Fruit fly (Drosophila melanogaster) whole organism, pupa: ENCODE data around the gene Kat60.
A peak's percentile ranks its signal among the peaks of the same experiment; 100 is the strongest.

Experiments
- CG10348 ChIP-seq: fragments of 200-800 bp; sonication (Bioruptor generic); IDR thresholded peaks from 2 replicates; pipeline ENCODE4 v1.3.6; 2022; ENCODE audit warnings: missing biosample characterization, missing genetic modification characterization
- CG12605 ChIP-seq: fragments of 200-800 bp; sonication (Bioruptor generic); IDR thresholded peaks from 2 replicates; pipeline ENCODE4 v1.3.6; 2022; ENCODE audit warnings: missing biosample characterization, missing genetic modification characterization
- CG13204 ChIP-seq: fragments of 200-800 bp; sonication (Bioruptor generic); optimal IDR thresholded peaks from 2 replicates; lab custom pipeline; 2018; ENCODE audit warnings: missing biosample characterization, mild to moderate bottlenecking, missing genetic modification characterization, moderate library complexity
- CG14655 ChIP-seq: fragments of 200-800 bp; sonication (Bioruptor generic); optimal IDR thresholded peaks from 3 replicates; lab custom pipeline; 2017; ENCODE audit warnings: mild to moderate bottlenecking, missing biosample characterization, missing genetic modification reagents, missing genetic modification characterization
- CG15710 ChIP-seq: fragments of 200-800 bp; sonication (Bioruptor generic); optimal IDR thresholded peaks from 2 replicates; lab custom pipeline; 2018; ENCODE audit warnings: missing biosample characterization, mild to moderate bottlenecking, missing genetic modification characterization, moderate library complexity
- CG17806 ChIP-seq: fragments of 200-800 bp; sonication (Bioruptor generic); optimal IDR thresholded peaks from 2 replicates; lab custom pipeline; 2018; ENCODE audit warnings: missing biosample characterization, mild to moderate bottlenecking, missing genetic modification characterization, moderate library complexity
- CG32121 ChIP-seq: fragments of 200-800 bp; sonication (Bioruptor generic); IDR thresholded peaks from 2 replicates; pipeline ENCODE4 v1.3.6; 2022; ENCODE audit warnings: missing biosample characterization, missing genetic modification characterization
- CG34367 ChIP-seq: fragments of 200-800 bp; sonication (Bioruptor generic); optimal IDR thresholded peaks from 2 replicates; lab custom pipeline; 2018; ENCODE audit warnings: missing biosample characterization, mild to moderate bottlenecking, missing genetic modification characterization
- CG4496 ChIP-seq: fragments of 200-800 bp; sonication (Bioruptor generic); IDR thresholded peaks from 3 replicates; pipeline ENCODE4 v1.3.6; 2022; ENCODE audit warnings: missing biosample characterization, missing genetic modification characterization
- CG8159 ChIP-seq: fragments of 200-800 bp; sonication (Bioruptor generic); optimal IDR thresholded peaks from 3 replicates; lab custom pipeline; 2018; ENCODE audit warnings: missing biosample characterization, mild to moderate bottlenecking, missing genetic modification characterization, moderate library complexity
- CG8301 ChIP-seq: fragments of 200-800 bp; sonication (Bioruptor generic); optimal IDR thresholded peaks from 2 replicates; lab custom pipeline; 2018; ENCODE audit warnings: missing biosample characterization, mild to moderate bottlenecking, missing genetic modification characterization
- CG9948 ChIP-seq: fragments of 200-800 bp; sonication (Bioruptor generic); optimal IDR thresholded peaks from 2 replicates; lab custom pipeline; 2018; ENCODE audit warnings: missing biosample characterization, mild to moderate bottlenecking, missing genetic modification characterization, moderate library complexity
- D1 ChIP-seq: fragments of 200-800 bp; sonication (Bioruptor generic); optimal IDR thresholded peaks from 2 replicates; lab custom pipeline; 2018; ENCODE audit warnings: missing biosample characterization, mild to moderate bottlenecking, missing genetic modification characterization, moderate library complexity
- EcR ChIP-seq: fragments of 200-800 bp; sonication (Bioruptor generic); optimal IDR thresholded peaks from 3 replicates; lab custom pipeline; 2019; ENCODE audit warnings: missing biosample characterization, missing genetic modification characterization, mild to moderate bottlenecking, moderate library complexity, missing genetic modification reagents
- Ets98B ChIP-seq: fragments of 200-800 bp; sonication (Bioruptor generic); IDR thresholded peaks from 2 replicates; pipeline ENCODE4 v1.3.6; 2022; ENCODE audit warnings: missing biosample characterization, missing genetic modification characterization
- Pif1A ChIP-seq: fragments of 200-800 bp; sonication (Bioruptor generic); optimal IDR thresholded peaks from 3 replicates; lab custom pipeline; 2016; ENCODE audit warnings: missing biosample characterization, missing genetic modification characterization
- Pif1B ChIP-seq: fragments of 200-800 bp; sonication (Bioruptor generic); optimal IDR thresholded peaks from 3 replicates; lab custom pipeline; 2016; ENCODE audit warnings: missing biosample characterization, missing genetic modification characterization
- Snoo ChIP-seq: fragments of 200-800 bp; sonication (Bioruptor generic); optimal IDR thresholded peaks from 3 replicates; lab custom pipeline; 2017; ENCODE audit warnings: missing biosample characterization, mild to moderate bottlenecking, missing genetic modification characterization, inconsistent platforms
- fd96Ca ChIP-seq: fragments of 200-800 bp; sonication (Bioruptor generic); IDR thresholded peaks from 3 replicates; pipeline ENCODE4 v1.3.6; 2022; ENCODE audit warnings: missing biosample characterization, missing genetic modification characterization
- gl ChIP-seq: fragments of 200-800 bp; sonication (Bioruptor generic); optimal IDR thresholded peaks from 2 replicates; lab custom pipeline; 2018; ENCODE audit warnings: missing biosample characterization, mild to moderate bottlenecking, missing genetic modification characterization
- rn ChIP-seq: fragments of 200-800 bp; sonication (Bioruptor generic); IDR thresholded peaks from 2 replicates; pipeline ENCODE4 v1.3.6; 2022; ENCODE audit warnings: missing biosample characterization, missing genetic modification characterization

Kat60 gene

DNA sequence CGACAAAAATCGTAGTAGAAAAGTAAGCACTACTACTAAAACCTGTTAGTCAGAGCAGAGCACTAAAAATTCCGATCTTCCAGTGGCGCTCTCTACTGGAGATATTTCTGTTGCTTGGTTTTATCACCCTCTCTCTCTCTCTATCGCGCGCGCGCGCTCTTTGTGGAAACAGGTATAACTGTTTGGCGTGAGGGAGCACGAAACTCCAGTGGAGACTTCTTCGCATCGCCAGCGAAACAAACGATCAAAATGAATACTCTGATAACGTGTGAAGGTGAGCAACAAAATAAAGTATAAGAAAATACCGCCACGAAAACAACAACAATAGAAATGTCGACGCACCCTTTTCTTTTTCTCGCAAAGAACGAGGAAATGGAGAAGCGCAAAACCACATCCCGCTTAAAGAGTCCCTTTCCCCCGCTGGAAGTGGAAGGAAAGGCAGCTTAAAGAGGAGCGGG lies 15.7 kb downstream of the Kat60 start:
- no peak for TF ChIP-seq fd96Ca
- peak; percentile 60 for TF ChIP-seq EcR (GFP tag; lab: Kevin White, UChicago)

dm6 chr3R:5215334-5216307 lies 16.4 kb downstream of the Kat60 start:
- TF ChIP-seq CG14655 (peak; percentile 90), CG10348 (no peak), gl (peak; percentile 70), CG32121 (GFP tag; lab: Robert Waterston, UW) (peak; percentile 76), fd96Ca (peak; percentile 87), CG17806 (tag; lab: Kevin White, UChicago) (peak; percentile 82), CG34367 (tag; lab: Kevin White, UChicago) (peak; percentile 84), CG12605 (GFP tag; lab: Robert Waterston, UW) (peak; percentile 80), EcR (GFP tag; lab: Kevin White, UChicago) (peak; percentile 88), Pif1A (GFP tag; lab: Kevin White, UChicago) (peak; percentile 89), Pif1B (peak; percentile 83), D1 (tag; lab: Kevin White, UChicago) (peak; percentile 45), CG8159 (tag; lab: Kevin White, UChicago) (peak; percentile 89), rn (GFP tag; lab: Robert Waterston, UW) (peak; percentile 63), CG4496 (GFP tag; lab: Robert Waterston, UW) (peak; percentile 84), Snoo (tag; lab: Kevin White, UChicago) (peak; percentile 85), CG13204 (GFP tag; lab: Kevin White, UChicago) (peak; percentile 82), CG8301 (peak; percentile 90), Ets98B (GFP tag; lab: Robert Waterston, UW) (peak; percentile 79), CG9948 (tag; lab: Kevin White, UChicago) (peak; percentile 88), CG15710 (tag; lab: Kevin White, UChicago) (peak; percentile 90)

DNA sequence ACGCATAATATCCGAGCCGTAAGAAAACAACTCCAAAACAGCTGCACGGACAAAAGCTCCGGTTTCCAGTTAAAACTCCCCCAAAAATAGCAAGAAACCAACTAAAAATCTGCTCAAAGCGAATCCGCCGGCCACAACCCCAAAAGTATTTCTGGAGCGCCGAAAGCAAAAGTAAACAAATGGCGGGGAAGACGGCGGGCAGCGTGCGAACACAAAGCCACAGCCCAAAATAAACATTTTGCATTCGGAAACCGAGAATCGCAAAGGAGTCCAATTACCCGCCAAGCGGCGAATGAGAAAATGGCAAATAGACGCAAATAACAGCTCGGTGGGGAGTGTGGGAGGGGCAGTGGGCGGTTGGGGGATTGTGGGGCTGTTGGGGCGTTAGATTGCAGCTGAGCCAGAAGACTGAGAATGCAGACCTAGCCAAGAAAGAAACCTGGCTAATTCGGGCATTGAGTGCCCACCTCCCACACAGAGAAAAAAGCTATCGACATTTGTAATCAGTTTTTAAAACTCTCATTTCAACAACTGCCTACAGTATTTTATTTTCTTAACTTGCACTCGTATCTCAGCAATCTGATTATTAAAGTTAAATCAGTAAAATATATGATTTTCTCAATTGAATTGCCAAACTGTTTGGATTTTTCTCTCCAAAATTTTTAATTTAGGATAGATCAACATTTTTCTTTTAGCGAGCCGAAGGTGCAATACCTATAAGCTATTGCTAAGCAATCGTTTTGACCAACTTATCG lies 17.7 kb downstream of the Kat60 start:
- TF ChIP-seq rn (GFP tag; lab: Robert Waterston, UW) = no peak
- TF ChIP-seq CG12605 (GFP tag; lab: Robert Waterston, UW) = no peak; the same call in 1 of the 2 replicates
- TF ChIP-seq gl = no peak
- TF ChIP-seq Pif1B = no peak
- TF ChIP-seq Pif1A (GFP tag; lab: Kevin White, UChicago) = no peak
- TF ChIP-seq D1 (tag; lab: Kevin White, UChicago) = no peak
- TF ChIP-seq CG10348 = no peak
- TF ChIP-seq CG8301 = peak; percentile 43
- TF ChIP-seq CG32121 (GFP tag; lab: Robert Waterston, UW) = no peak
- no peak for TF ChIP-seq CG9948 (tag; lab: Kevin White, UChicago)
- TF ChIP-seq CG4496 (GFP tag; lab: Robert Waterston, UW) = 0 out of 3 replicates have a peak, but pooled peaks have one; percentile 33
- 0 out of 3 replicates have a peak, but pooled peaks have one; percentile 34 for TF ChIP-seq fd96Ca
- TF ChIP-seq Ets98B (GFP tag; lab: Robert Waterston, UW) = peak; percentile 23; the same call in 1 of the 2 replicates
- TF ChIP-seq CG14655 = peak; percentile 51
- TF ChIP-seq CG8159 (tag; lab: Kevin White, UChicago) = no peak
- TF ChIP-seq CG17806 (tag; lab: Kevin White, UChicago) = no peak
- no peak for TF ChIP-seq EcR (GFP tag; lab: Kevin White, UChicago)
- no peak for TF ChIP-seq CG13204 (GFP tag; lab: Kevin White, UChicago)
- TF ChIP-seq CG15710 (tag; lab: Kevin White, UChicago) = no peak
- no peak for TF ChIP-seq Snoo (tag; lab: Kevin White, UChicago)
- TF ChIP-seq CG34367 (tag; lab: Kevin White, UChicago) = no peak

DNA sequence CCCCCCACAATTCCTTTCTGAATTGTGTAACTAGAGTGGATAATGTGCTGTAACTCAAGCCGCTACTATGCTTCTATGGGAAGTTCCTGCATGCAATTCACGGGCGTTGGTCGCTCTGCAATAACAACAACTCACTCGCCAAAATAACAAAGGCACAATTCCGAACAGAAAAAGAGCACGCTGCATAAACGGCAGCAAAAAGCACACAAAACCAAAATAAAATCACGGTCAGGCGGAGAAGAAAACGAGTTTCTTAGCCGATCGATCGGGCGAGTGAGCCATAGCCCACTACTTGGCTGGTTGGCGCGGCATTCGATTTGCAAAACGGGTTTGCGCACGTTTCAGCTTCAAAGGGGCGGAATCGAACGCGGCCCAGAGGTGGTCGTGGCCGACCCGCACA lies 18.7 kb downstream of the Kat60 start:
- TF ChIP-seq Pif1A (GFP tag; lab: Kevin White, UChicago) (no peak), CG8301 (no peak), CG14655 (no peak), CG17806 (tag; lab: Kevin White, UChicago) (no peak), Ets98B (GFP tag; lab: Robert Waterston, UW) (peak; percentile 34; the same call in 1 of the 2 replicates), fd96Ca (no peak), gl (peak; percentile 13), CG13204 (GFP tag; lab: Kevin White, UChicago) (peak; percentile 86), EcR (GFP tag; lab: Kevin White, UChicago) (peak; percentile 63)

dm6 chr3R:5212759-5213053 lies 19.3 kb downstream of the Kat60 start:
- TF ChIP-seq gl (no peak), CG32121 (GFP tag; lab: Robert Waterston, UW) (no peak), fd96Ca (no peak), CG9948 (tag; lab: Kevin White, UChicago) (no peak), Pif1A (GFP tag; lab: Kevin White, UChicago) (no peak), CG8159 (tag; lab: Kevin White, UChicago) (no peak), CG12605 (GFP tag; lab: Robert Waterston, UW) (no peak), CG4496 (GFP tag; lab: Robert Waterston, UW) (no peak), Pif1B (no peak), D1 (tag; lab: Kevin White, UChicago) (no peak), Snoo (tag; lab: Kevin White, UChicago) (no peak), CG34367 (tag; lab: Kevin White, UChicago) (no peak), CG13204 (GFP tag; lab: Kevin White, UChicago) (no peak), CG15710 (tag; lab: Kevin White, UChicago) (no peak), CG17806 (tag; lab: Kevin White, UChicago) (no peak), Ets98B (GFP tag; lab: Robert Waterston, UW) (no peak), CG8301 (no peak), rn (GFP tag; lab: Robert Waterston, UW) (no peak)
